Worm (Caenorhabditis elegans) whole organism, midembryonic: Measurements from ENCODE around the gene W02A2.8.

ENCODE experiments used
- T22C8.4 ChIP-seq: fragments of 200-800 bp; sonication (Bioruptor generic); IDR thresholded peaks from 2 replicates; pipeline ENCODE4 v1.3.6; 2022; ENCODE audit warnings: missing genetic modification characterization, missing compliant biosample characterization
- cog-1 ChIP-seq: sonication (generic microtip); optimal IDR thresholded peaks from 2 replicates; lab custom pipeline; 2016; ENCODE audit warnings: missing genetic modification characterization, missing compliant biosample characterization
- flt-1 ChIP-seq: fragments of 200-800 bp; sonication (Bioruptor generic); IDR thresholded peaks from 2 replicates; pipeline ENCODE4 v1.3.6; 2022; ENCODE audit warnings: missing genetic modification characterization, missing compliant biosample characterization
- klf-2 ChIP-seq: fragments of 200-800 bp; sonication (Bioruptor generic); conservative IDR thresholded peaks from 2 replicates; pipeline ENCODE4 v1.3.6; 2022; ENCODE audit warnings: missing genetic modification reagents, missing genetic modification characterization, missing compliant biosample characterization
- med-1 ChIP-seq: sonication (generic microtip); optimal IDR thresholded peaks from 2 replicates; lab custom pipeline; 2017; ENCODE audit warnings: missing genetic modification characterization, mild to moderate bottlenecking, missing compliant biosample characterization, antibody characterized with exemption, missing genetic modification reagents; ENCODE audit not compliant: insufficient read depth
- ref-1 ChIP-seq: fragments of 200-800 bp; sonication (Bioruptor generic); conservative IDR thresholded peaks from 2 replicates; pipeline ENCODE4 v1.3.6; 2022; ENCODE audit warnings: missing genetic modification reagents, missing genetic modification characterization, missing compliant biosample characterization
- tab-1 ChIP-seq: fragments of 200-800 bp; sonication (Bioruptor generic); IDR thresholded peaks from 2 replicates; pipeline ENCODE4 v1.3.6; 2022; ENCODE audit warnings: missing genetic modification characterization, missing compliant biosample characterization
- ztf-23 ChIP-seq: fragments of 200-800 bp; sonication (Bioruptor generic); IDR thresholded peaks from 2 replicates; pipeline ENCODE4 v1.3.6; 2022; ENCODE audit warnings: missing genetic modification reagents, missing genetic modification characterization, missing compliant biosample characterization
- ztf-29 ChIP-seq: fragments of 200-800 bp; sonication (Bioruptor generic); IDR thresholded peaks from 2 replicates; pipeline ENCODE4 v1.3.6; 2022; ENCODE audit warnings: missing genetic modification reagents, missing genetic modification characterization, missing compliant biosample characterization

The W02A2.8 gene

DNA sequence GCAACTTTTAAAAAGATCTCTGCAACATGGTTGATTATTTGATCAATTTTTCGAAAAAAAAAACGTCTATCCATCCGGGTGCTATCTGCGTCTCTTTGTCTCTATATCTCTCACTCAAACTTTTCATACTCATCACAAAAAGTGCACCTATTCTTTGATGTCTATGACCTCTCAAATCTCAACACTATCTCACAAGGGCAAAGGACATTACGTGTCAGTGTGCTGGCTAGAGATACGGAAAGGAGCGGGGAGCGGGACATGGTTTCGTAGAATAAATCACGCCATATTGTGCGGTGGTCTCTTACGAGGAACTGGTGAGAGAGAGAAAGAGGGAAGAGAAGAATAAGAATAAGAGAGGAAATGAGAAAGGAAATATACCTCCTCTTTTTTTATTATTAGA lies 36.0 kb downstream of the W02A2.8 start:
- TF ChIP-seq klf-2 (GFP tag; lab: Robert Waterston, UW): no peak
- no peak for TF ChIP-seq cog-1 (tag; lab: Kevin White, UChicago)
- TF ChIP-seq T22C8.4 (GFP tag; lab: Robert Waterston, UW): no peak
- TF ChIP-seq ztf-29 (GFP tag; lab: Robert Waterston, UW): no peak
- TF ChIP-seq med-1: no peak
- TF ChIP-seq flt-1 (GFP tag; lab: Robert Waterston, UW): no peak

DNA sequence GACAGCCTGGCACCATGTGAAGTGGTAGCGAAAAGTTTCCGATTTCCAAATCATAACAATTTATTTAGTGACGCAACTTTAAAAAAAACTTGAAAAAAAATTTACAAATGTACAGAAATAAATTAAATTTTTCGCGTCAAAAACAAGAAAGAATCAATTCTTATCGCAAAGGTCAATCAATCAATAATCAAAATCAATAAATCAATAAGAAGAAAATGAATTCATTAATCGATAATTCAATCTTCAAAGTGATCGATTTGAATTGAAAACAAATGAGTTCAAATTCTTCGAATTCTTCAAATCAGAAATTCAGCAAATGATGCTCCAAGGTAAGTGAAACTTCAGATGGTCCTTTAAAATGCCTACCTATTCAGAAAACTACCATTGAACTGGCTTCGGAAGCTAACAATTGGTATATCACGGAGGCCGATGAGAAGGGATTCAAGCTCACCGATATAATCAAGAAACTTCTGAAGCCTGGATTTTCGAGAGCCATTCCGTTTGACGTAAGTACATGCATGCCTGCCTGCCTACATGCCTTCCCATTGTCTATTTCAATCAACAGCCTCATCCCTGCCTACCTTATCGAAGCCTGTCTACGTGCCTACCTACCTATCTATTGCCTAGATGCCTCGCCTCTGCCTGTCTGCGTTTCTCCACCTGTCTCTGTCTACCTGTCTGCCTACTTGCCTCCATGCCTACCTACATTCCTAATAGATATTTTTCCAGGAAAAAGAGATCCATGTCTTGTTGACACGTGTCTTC lies 38.3 kb downstream of the W02A2.8 start:
- TF ChIP-seq ztf-23 (GFP tag; lab: Robert Waterston, UW) (no peak), flt-1 (GFP tag; lab: Robert Waterston, UW) (no peak), klf-2 (GFP tag; lab: Robert Waterston, UW) (no peak), ref-1 (GFP tag; lab: Robert Waterston, UW) (no peak), T22C8.4 (GFP tag; lab: Robert Waterston, UW) (no peak), tab-1 (GFP tag; lab: Robert Waterston, UW) (no peak), med-1 (no peak), ztf-29 (GFP tag; lab: Robert Waterston, UW) (no peak), cog-1 (tag; lab: Kevin White, UChicago) (no peak)

DNA sequence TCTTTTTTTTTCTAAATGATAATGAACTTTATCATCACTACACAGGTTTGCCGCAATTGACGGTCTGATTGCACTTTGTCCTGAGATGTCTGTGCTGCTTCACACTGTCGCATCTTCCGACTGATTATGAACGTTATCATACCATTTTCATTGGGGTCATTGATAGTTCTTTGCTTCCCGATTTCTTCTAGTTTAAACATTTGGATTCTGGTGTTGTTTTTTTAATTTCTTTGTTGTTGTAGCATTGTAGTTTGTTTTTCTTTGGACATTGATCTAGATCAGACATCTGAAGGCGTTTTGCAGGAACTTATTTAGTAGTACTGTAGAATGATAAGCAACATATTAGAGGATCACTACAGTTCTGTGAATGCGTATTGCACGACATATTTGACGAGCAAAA lies 39.6 kb downstream of the W02A2.8 start:
- TF ChIP-seq flt-1 (GFP tag; lab: Robert Waterston, UW) (no peak), klf-2 (GFP tag; lab: Robert Waterston, UW) (no peak), ztf-23 (GFP tag; lab: Robert Waterston, UW) (no peak), ztf-29 (GFP tag; lab: Robert Waterston, UW) (no peak), ref-1 (GFP tag; lab: Robert Waterston, UW) (no peak), T22C8.4 (GFP tag; lab: Robert Waterston, UW) (no peak), tab-1 (GFP tag; lab: Robert Waterston, UW) (no peak), cog-1 (tag; lab: Kevin White, UChicago) (no peak), med-1 (no peak)

DNA sequence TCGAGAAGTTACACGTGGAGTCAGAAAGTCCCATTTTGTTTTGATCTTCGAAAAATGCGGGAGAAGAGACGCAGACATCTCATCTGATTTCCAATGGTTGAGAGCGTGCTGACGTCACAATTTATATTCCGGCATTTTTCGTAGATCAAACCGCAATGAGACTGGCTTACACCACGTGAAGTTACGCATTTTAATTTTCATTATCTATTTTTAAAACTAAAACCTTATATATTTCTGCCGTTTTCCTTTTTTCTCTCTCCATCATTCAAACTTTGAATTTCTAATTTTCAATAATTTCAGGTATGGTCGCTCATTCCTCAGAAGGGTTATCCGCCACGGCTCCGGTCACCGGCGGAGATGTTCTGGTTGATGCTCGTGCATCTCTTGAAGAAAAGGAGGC lies 43.0 kb downstream of the W02A2.8 start, which contains the start of gene fat-1:
Gene fat-1 (plus strand): TSS at position 301 of the 400 bp plus-strand sequence.
- TF ChIP-seq klf-2 (GFP tag; lab: Robert Waterston, UW) (no peak), ztf-23 (GFP tag; lab: Robert Waterston, UW) (no peak), ref-1 (GFP tag; lab: Robert Waterston, UW) (no peak), med-1 (no peak), T22C8.4 (GFP tag; lab: Robert Waterston, UW) (no peak), tab-1 (GFP tag; lab: Robert Waterston, UW) (no peak)

DNA sequence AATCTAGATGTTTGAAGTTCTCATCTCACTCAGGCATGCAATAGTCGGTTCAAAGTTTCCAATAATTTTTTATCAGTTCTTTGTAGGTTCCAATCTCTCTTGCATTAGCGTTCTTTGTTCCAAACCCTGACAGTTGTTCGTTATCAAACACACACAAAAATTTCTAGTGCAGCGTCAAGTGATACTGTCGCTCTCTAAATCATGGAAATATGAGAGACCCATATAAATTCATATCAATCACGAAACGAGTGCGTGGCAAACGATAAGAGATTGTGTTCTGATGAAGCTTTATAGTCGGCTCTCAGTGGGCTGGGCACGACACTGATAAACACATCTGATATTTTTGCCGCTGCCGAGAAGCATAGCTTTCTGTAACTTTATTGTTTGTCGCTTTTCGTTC lies 44.2 kb downstream of the W02A2.8 start:
- no peak for TF ChIP-seq ref-1 (GFP tag; lab: Robert Waterston, UW)
- TF ChIP-seq flt-1 (GFP tag; lab: Robert Waterston, UW): no peak
- no peak for TF ChIP-seq ztf-29 (GFP tag; lab: Robert Waterston, UW)

DNA sequence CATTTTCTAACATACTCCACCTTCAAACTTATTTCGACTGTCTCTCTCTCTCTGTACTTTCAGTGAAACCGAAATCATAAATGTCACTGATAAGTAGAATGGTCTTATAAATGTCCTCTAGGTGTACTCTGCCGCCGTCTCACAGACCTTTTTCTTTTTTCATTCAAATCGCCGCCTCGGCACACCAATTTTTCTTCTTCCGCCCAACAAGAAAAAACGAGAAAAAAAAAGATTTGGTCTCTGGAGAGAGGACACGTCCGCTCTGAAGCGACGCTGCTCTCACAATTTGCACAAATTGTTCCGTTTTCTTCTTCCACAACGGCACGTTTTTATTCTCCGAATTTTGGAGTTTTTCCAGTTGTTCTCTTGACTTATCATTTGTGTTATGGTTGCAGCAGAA lies 45.2 kb downstream of the W02A2.8 start:
- TF ChIP-seq tab-1 (GFP tag; lab: Robert Waterston, UW) (no peak), ref-1 (GFP tag; lab: Robert Waterston, UW) (no peak), med-1 (no peak), ztf-29 (GFP tag; lab: Robert Waterston, UW) (no peak), flt-1 (GFP tag; lab: Robert Waterston, UW) (no peak), klf-2 (GFP tag; lab: Robert Waterston, UW) (no peak), T22C8.4 (GFP tag; lab: Robert Waterston, UW) (no peak), ztf-23 (GFP tag; lab: Robert Waterston, UW) (no peak), cog-1 (tag; lab: Kevin White, UChicago) (no peak)

DNA sequence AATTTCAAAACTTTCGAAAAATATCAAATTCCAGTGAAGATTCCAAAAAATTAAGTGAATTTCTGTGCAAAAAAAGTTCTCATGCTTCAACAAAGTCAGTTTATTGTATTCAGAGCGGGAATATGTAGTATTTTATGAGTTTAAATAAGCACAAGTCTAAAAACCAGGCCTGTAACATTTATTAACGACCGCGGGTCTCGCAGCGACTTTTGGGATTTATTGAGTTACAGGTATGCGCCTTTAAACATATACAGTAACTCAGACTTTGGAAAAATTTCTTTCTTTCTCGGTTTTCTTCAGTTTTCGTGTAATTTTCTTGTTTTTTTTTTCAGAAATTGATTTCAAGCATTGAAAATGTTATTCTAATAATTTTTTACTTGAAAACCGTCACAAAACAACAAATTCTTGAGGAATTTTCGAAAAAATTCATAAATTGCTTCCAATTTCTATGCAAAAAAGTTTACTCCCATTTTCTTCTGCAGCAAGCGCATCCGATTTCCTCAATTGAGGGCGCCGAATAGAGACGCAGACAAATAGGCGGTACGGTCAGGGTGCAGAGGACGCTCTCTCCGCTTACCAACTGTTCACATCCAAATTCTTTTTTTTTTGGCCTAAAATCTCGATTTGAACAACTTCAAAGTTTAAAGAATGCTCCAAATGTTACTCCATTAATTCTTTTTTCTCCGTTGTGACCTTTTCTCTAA lies 46.9 kb downstream of the W02A2.8 start:
- TF ChIP-seq cog-1 (tag; lab: Kevin White, UChicago) (no peak), ztf-23 (GFP tag; lab: Robert Waterston, UW) (no peak)

DNA sequence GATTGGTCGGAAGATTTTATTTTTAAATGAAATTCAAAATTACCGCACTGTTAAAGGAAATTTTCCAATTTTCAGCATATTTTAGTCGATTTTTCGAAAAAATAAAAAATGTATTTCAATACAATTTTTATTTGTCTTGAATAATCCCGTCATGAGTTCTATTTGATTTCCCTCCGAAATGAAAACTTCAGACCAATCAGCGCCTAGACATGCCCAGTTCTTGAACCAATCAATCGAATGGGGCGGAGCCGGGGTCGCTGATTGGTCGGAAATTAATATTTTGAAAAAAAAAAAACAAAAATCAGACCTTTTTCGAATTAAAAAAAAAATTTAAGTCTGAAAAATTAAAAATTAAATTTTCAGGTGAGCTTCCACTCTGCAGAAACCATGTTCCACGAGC lies 48.8 kb downstream of the W02A2.8 start:
- TF ChIP-seq cog-1 (tag; lab: Kevin White, UChicago): no peak
